Fruit fly (Drosophila melanogaster): Measurements from ENCODE around the gene p38c.

DNA sequence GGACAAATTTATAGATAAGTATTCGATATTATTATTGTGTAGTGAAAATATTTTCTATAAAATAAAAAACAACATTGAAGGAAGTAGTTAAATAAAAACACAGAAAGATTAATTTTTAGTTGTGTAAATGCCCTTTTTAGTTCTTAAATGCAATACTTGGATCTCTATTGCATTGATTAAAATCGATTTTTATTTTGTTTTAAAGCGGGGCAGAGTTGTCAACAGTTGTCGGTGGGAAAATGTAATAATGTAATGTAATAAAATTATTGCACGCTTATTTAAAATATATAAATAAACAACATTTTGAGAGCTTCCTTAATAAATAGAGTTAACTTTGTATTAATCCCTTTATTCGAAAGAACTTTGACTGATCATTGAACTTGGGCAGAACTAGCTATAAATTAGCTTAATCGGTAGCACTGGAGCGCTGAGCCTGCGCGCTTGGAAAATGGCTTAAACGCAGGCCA is 13.6 kb upstream of the p38c start, which contains the start of gene Apc2:
- TF ChIP-seq Taf1 (GFP tag; IDR thresholded peaks at IDR 0.05), result 0 out of 2 replicates have a peak, but pooled peaks have one; percentile 43
- peak; percentile 16 for TF ChIP-seq CG12299 (tag; optimal IDR thresholded peaks at IDR 0.05)
- no peak for TF ChIP-seq bigmax (GFP tag; optimal IDR thresholded peaks at IDR 0.05)
- no peak for TF ChIP-seq dmrt99B (tag; optimal IDR thresholded peaks at IDR 0.05)
- TF ChIP-seq prd (optimal IDR thresholded peaks at IDR 0.05), result no peak
- peak; percentile 69 for TF ChIP-seq prd (GFP tag; IDR thresholded peaks at IDR 0.05)
- TF ChIP-seq CG15269 (tag; optimal IDR thresholded peaks at IDR 0.05), result peak; percentile 67
- TF ChIP-seq sens (GFP tag), result peak; percentile 91
- no peak for TF ChIP-seq fru (optimal IDR thresholded peaks at IDR 0.05)
- TF ChIP-seq ase (GFP tag; IDR thresholded peaks at IDR 0.05), result peak; percentile 35; the same call in 2 of the 3 replicates
- TF ChIP-seq sim (GFP tag; IDR thresholded peaks at IDR 0.05), result no peak
- TF ChIP-seq CG31441 (GFP tag; IDR thresholded peaks at IDR 0.05), result peak; percentile 70
- no peak for TF ChIP-seq Dip2 (GFP tag; IDR thresholded peaks at IDR 0.05)
- TF ChIP-seq MESR4 (GFP tag; optimal IDR thresholded peaks at IDR 0.05), result no peak
- TF ChIP-seq h (optimal IDR thresholded peaks at IDR 0.05), result no peak

Measured in whole organism, embryonic.